Fruit fly (Drosophila melanogaster) whole organism, embryonic: ENCODE results near the gene RAF2.

Source experiments
- CG10959 ChIP-seq: fragments of 200-800 bp; sonication (Bioruptor generic); IDR thresholded peaks from 2 replicates; pipeline ENCODE4 v1.3.6; 2022; ENCODE audit warnings: missing biosample characterization, missing genetic modification characterization
- CG15514 ChIP-seq: fragments of 200-800 bp; sonication (Bioruptor generic); optimal IDR thresholded peaks from 3 replicates; lab custom pipeline; 2017; ENCODE audit warnings: missing biosample characterization, missing genetic modification characterization, mild to moderate bottlenecking, moderate library complexity, missing genetic modification reagents
- CG7556 ChIP-seq: fragments of 200-800 bp; sonication (Bioruptor generic); optimal IDR thresholded peaks from 2 replicates; lab custom pipeline; 2017; ENCODE audit warnings: missing biosample characterization, mild to moderate bottlenecking, missing genetic modification characterization
- CG7987 ChIP-seq: fragments of 200-800 bp; sonication (Bioruptor generic); optimal IDR thresholded peaks from 2 replicates; lab custom pipeline; 2018; ENCODE audit warnings: missing biosample characterization, mild to moderate bottlenecking, missing genetic modification characterization, moderate library complexity
- Hand ChIP-seq: fragments of 200-800 bp; sonication (Bioruptor generic); optimal IDR thresholded peaks from 2 replicates; lab custom pipeline; 2017; ENCODE audit warnings: mild to moderate bottlenecking, missing biosample characterization, missing genetic modification reagents, missing genetic modification characterization
- NC2α ChIP-seq: fragments of 200-800 bp; sonication (Bioruptor generic); optimal IDR thresholded peaks from 2 replicates; lab custom pipeline; 2016; ENCODE audit warnings: missing biosample characterization, missing genetic modification characterization
- grau ChIP-seq: fragments of 200-800 bp; optimal IDR thresholded peaks from 3 replicates; lab custom pipeline; 2019; ENCODE audit warnings: missing biosample characterization, mild to moderate bottlenecking, missing genetic modification characterization, moderate library complexity
- hb ChIP-seq: fragments of 200-800 bp; sonication (Bioruptor generic); IDR thresholded peaks from 3 replicates; pipeline ENCODE4 v1.3.6; 2022; ENCODE audit warnings: missing biosample characterization, missing genetic modification characterization; ENCODE audit not compliant: partially characterized antibody
- pb ChIP-seq: fragments of 200-800 bp; sonication (Bioruptor generic); optimal IDR thresholded peaks from 3 replicates; lab custom pipeline; 2016; ENCODE audit warnings: missing biosample characterization, missing genetic modification characterization

DNA sequence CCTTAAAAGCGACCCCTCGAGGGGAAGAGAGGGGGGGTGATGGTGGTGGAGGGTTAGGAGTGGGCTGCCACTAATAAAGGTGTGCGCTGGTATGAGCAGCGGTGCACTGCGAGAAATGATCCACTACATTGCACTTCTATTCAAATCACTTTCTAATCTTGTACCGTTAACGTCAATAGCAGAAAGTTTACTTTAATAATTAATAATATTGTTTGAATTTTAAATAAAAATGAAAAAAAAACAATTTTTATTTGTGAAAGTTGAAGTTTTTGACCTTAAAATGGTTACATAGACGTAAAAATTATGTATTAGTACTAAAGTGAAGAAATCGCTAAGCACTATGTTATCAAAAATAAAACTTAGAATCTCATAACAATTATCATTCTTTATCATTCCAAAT, 6.7 kb downstream of the RAF2 start:
- no peak for TF ChIP-seq Hand
- peak; percentile 41 for TF ChIP-seq grau (tag; lab: Kevin White, UChicago)
- peak; percentile 22 for TF ChIP-seq CG7556
- TF ChIP-seq CG10959 (GFP tag; lab: Robert Waterston, UW): no peak
- TF ChIP-seq CG7987 (GFP tag; lab: Kevin White, UChicago): no peak
- TF ChIP-seq pb (GFP tag; lab: Kevin White, UChicago): no peak
- no peak for TF ChIP-seq NC2α
- no peak for TF ChIP-seq hb
- TF ChIP-seq CG15514 (GFP tag; lab: Kevin White, UChicago): no peak
